Worm (Caenorhabditis elegans) whole organism, L1 larva: Measurements from ENCODE around the gene let-767.

Experiments
- C04F5.9 ChIP-seq: sonication (generic microtip); optimal IDR thresholded peaks from 2 replicates; lab custom pipeline; 2016; ENCODE audit warnings: missing genetic modification characterization, missing compliant biosample characterization
- C16A3.4 ChIP-seq: fragments of 150-350 bp; optimal IDR thresholded peaks from 2 replicates; lab custom pipeline; 2014; ENCODE audit warnings: missing biosample characterization, missing genetic modification characterization
- F16B12.6 ChIP-seq: fragments of 150-350 bp; optimal IDR thresholded peaks from 2 replicates; lab custom pipeline; 2014; ENCODE audit warnings: missing biosample characterization, missing genetic modification characterization
- ama-1 ChIP-seq: fragments of 150-350 bp; optimal IDR thresholded peaks from 2 replicates; lab custom pipeline; 2014
- blmp-1 ChIP-seq: fragments of 150-350 bp; optimal IDR thresholded peaks from 2 replicates; lab custom pipeline; 2014; ENCODE audit warnings: missing biosample characterization, missing genetic modification characterization
- ceh-82 ChIP-seq, 3 experiments: fragments of 150-350 bp in 1 of 3; sonication (generic microtip) in 2 of 3; optimal IDR thresholded peaks; 2 replicates each; lab custom pipeline; 2014 to 2017; ENCODE audit warnings: missing biosample characterization in 3 of 3, missing genetic modification characterization in 3 of 3
- ceh-88 ChIP-seq: fragments of 200-800 bp; sonication (Bioruptor generic); IDR thresholded peaks from 2 replicates; pipeline ENCODE4 v1.3.6; 2022; ENCODE audit warnings: missing genetic modification characterization, missing compliant biosample characterization
- dpl-1 ChIP-seq, 3 experiments: fragments of 150-350 bp in 2 of 3; sonication (generic microtip) in 1 of 3; optimal IDR thresholded peaks; 2 replicates each; lab custom pipeline; 2014 to 2017; ENCODE audit warnings: missing biosample characterization in 3 of 3, missing genetic modification characterization in 3 of 3, missing genetic modification reagents in 3 of 3
- efl-1 ChIP-seq, 4 experiments: fragments of 150-350 bp; optimal IDR thresholded peaks in 3 of 4; peaks in 1 of 4; 1 replicate in 1 of 4; 2 replicates in 3 of 4; lab custom pipeline; 2014; ENCODE audit warnings: missing biosample characterization in 2 of 4, missing genetic modification characterization in 2 of 4, missing genetic modification reagents in 2 of 4
- efl-3 ChIP-seq: fragments of 200-800 bp; sonication (Bioruptor generic); optimal IDR thresholded peaks from 2 replicates; lab custom pipeline; 2018; ENCODE audit warnings: mild to moderate bottlenecking, missing genetic modification characterization, missing compliant biosample characterization
- egl-13 ChIP-seq: sonication (generic microtip); optimal IDR thresholded peaks from 2 replicates; lab custom pipeline; 2016; ENCODE audit warnings: missing genotype, missing genetic modification reagents, missing genetic modification characterization, missing compliant biosample characterization
- elt-2 ChIP-seq: sonication (generic microtip); optimal IDR thresholded peaks from 2 replicates; lab custom pipeline; 2016; ENCODE audit warnings: missing genetic modification characterization, mild to moderate bottlenecking, inconsistent platforms, missing compliant biosample characterization, missing genetic modification reagents
- elt-3 ChIP-seq, 6 experiments: fragments of 150-350 bp in 1 of 6; sonication (generic microtip); optimal IDR thresholded peaks; 2 replicates each; lab custom pipeline; 2017 to 2018; ENCODE audit warnings: missing biosample characterization in 6 of 6, missing genetic modification characterization in 6 of 6, inconsistent platforms in 1 of 6
- fkh-4 ChIP-seq: sonication (generic microtip); optimal IDR thresholded peaks from 2 replicates; lab custom pipeline; 2016; ENCODE audit warnings: missing compliant biosample characterization, missing genetic modification characterization, borderline replicate concordance
- fkh-8 ChIP-seq: sonication (generic microtip); optimal IDR thresholded peaks from 2 replicates; lab custom pipeline; 2016; ENCODE audit warnings: mild to moderate bottlenecking, missing genetic modification characterization, missing compliant biosample characterization
- grh-1 ChIP-seq: fragments of 200-800 bp; sonication (Bioruptor generic); IDR thresholded peaks from 2 replicates; pipeline ENCODE4 v1.3.6; 2022; ENCODE audit warnings: missing genetic modification reagents, missing genetic modification characterization, missing compliant biosample characterization
- hlh-17 ChIP-seq: fragments of 200-800 bp; sonication (Bioruptor generic); optimal IDR thresholded peaks from 2 replicates; lab custom pipeline; 2018; ENCODE audit warnings: missing genetic modification characterization, mild to moderate bottlenecking, missing compliant biosample characterization, moderate library complexity, borderline replicate concordance
- hlh-4 ChIP-seq: sonication (generic microtip); optimal IDR thresholded peaks from 2 replicates; lab custom pipeline; 2016; ENCODE audit warnings: mild to moderate bottlenecking, missing genetic modification characterization, missing compliant biosample characterization
- hpl-2 ChIP-seq: fragments of 150-350 bp; optimal IDR thresholded peaks from 2 replicates; lab custom pipeline; 2014; ENCODE audit warnings: missing biosample characterization, missing genetic modification reagents, missing genetic modification characterization
- irx-1 ChIP-seq: sonication (generic microtip); optimal IDR thresholded peaks from 2 replicates; lab custom pipeline; 2016; ENCODE audit warnings: missing genetic modification characterization, missing compliant biosample characterization
- lin-14 ChIP-seq: fragments of 200-800 bp; sonication (Bioruptor generic); optimal IDR thresholded peaks from 2 replicates; lab custom pipeline; 2018; ENCODE audit warnings: mild to moderate bottlenecking, missing genetic modification characterization, moderate library complexity, missing compliant biosample characterization
- lin-15B ChIP-seq: fragments of 150-350 bp; sonication (generic microtip); optimal IDR thresholded peaks from 3 replicates; lab custom pipeline; 2014; ENCODE audit warnings: missing biosample characterization, missing genetic modification characterization
- lsy-2 ChIP-seq, 2 experiments: fragments of 150-350 bp; optimal IDR thresholded peaks; 2 replicates each; lab custom pipeline; 2014; ENCODE audit warnings: missing biosample characterization in 2 of 2, missing genetic modification characterization in 2 of 2
- mep-1 ChIP-seq: fragments of 150-350 bp; optimal IDR thresholded peaks from 2 replicates; lab custom pipeline; 2014; ENCODE audit warnings: missing biosample characterization, missing genetic modification characterization
- nhr-11 ChIP-seq: fragments of 150-350 bp; optimal IDR thresholded peaks from 2 replicates; lab custom pipeline; 2014; ENCODE audit warnings: missing biosample characterization, missing genetic modification characterization
- nhr-12 ChIP-seq: sonication (generic microtip); optimal IDR thresholded peaks from 2 replicates; lab custom pipeline; 2017; ENCODE audit warnings: missing biosample characterization, missing genetic modification characterization
- nhr-20 ChIP-seq: sonication (generic microtip); optimal IDR thresholded peaks from 2 replicates; lab custom pipeline; 2016; ENCODE audit warnings: mild to moderate bottlenecking, missing genetic modification characterization, missing compliant biosample characterization
- nhr-237 ChIP-seq: fragments of 150-350 bp; optimal IDR thresholded peaks from 2 replicates; lab custom pipeline; 2014; ENCODE audit warnings: missing biosample characterization, missing genetic modification characterization
- nhr-28 ChIP-seq: fragments of 150-350 bp; optimal IDR thresholded peaks from 2 replicates; lab custom pipeline; 2014; ENCODE audit warnings: missing biosample characterization, missing genetic modification characterization
- nhr-47 ChIP-seq: sonication (generic microtip); optimal IDR thresholded peaks from 2 replicates; lab custom pipeline; 2016; ENCODE audit warnings: mild to moderate bottlenecking, missing genetic modification characterization, moderate library complexity, missing compliant biosample characterization
- nhr-71 ChIP-seq: sonication (generic microtip); optimal IDR thresholded peaks from 2 replicates; lab custom pipeline; 2016; ENCODE audit warnings: mild to moderate bottlenecking, missing genetic modification characterization, moderate library complexity, missing compliant biosample characterization
- nhr-76 ChIP-seq: sonication (generic microtip); optimal IDR thresholded peaks from 2 replicates; lab custom pipeline; 2017; ENCODE audit warnings: missing biosample characterization, missing genetic modification characterization
- nhr-85 ChIP-seq: sonication (generic microtip); peaks from one replicate; lab custom pipeline; 2016; ENCODE audit warnings: missing genetic modification characterization, inconsistent platforms, missing compliant biosample characterization
- nhr-90 ChIP-seq: sonication (generic microtip); optimal IDR thresholded peaks from 2 replicates; lab custom pipeline; 2016; ENCODE audit warnings: mild to moderate bottlenecking, missing genetic modification characterization, missing compliant biosample characterization; ENCODE audit not compliant: poor library complexity
- rnt-1 ChIP-seq: sonication (generic microtip); optimal IDR thresholded peaks from 2 replicates; lab custom pipeline; 2016; ENCODE audit warnings: mild to moderate bottlenecking, missing genetic modification characterization, moderate library complexity, missing compliant biosample characterization
- skn-1 ChIP-seq: fragments of 150-350 bp; optimal IDR thresholded peaks from 2 replicates; lab custom pipeline; 2014; ENCODE audit warnings: missing biosample characterization, missing genetic modification characterization
- snpc-4 ChIP-seq: fragments of 150-350 bp; optimal IDR thresholded peaks from 2 replicates; lab custom pipeline; 2014; ENCODE audit warnings: missing biosample characterization, missing genetic modification characterization
- snu-23 ChIP-seq: sonication (generic microtip); optimal IDR thresholded peaks from 2 replicates; lab custom pipeline; 2016; ENCODE audit warnings: missing genetic modification characterization, missing compliant biosample characterization
- sup-37 ChIP-seq: fragments of 200-800 bp; sonication (Bioruptor generic); optimal IDR thresholded peaks from 2 replicates; lab custom pipeline; 2018; ENCODE audit warnings: mild to moderate bottlenecking, missing genetic modification characterization, missing compliant biosample characterization
- swsn-7 ChIP-seq: sonication (generic microtip); optimal IDR thresholded peaks from 2 replicates; lab custom pipeline; 2016; ENCODE audit warnings: missing genetic modification characterization, missing compliant biosample characterization
- tbx-2 ChIP-seq: sonication (generic microtip); optimal IDR thresholded peaks from 2 replicates; lab custom pipeline; 2016; ENCODE audit warnings: missing genetic modification characterization, missing compliant biosample characterization
- unc-30 ChIP-seq: sonication (generic microtip); optimal IDR thresholded peaks from 2 replicates; lab custom pipeline; 2017; ENCODE audit warnings: missing biosample characterization, missing genetic modification characterization
- unc-62 ChIP-seq: fragments of 150-350 bp; optimal IDR thresholded peaks from 2 replicates; lab custom pipeline; 2014; ENCODE audit warnings: missing biosample characterization, missing genetic modification reagents, missing genetic modification characterization
- unc-98 ChIP-seq: fragments of 200-800 bp; sonication (Bioruptor generic); IDR thresholded peaks from 2 replicates; pipeline ENCODE4 v1.3.6; 2022; ENCODE audit warnings: missing genetic modification characterization, missing compliant biosample characterization
- xbp-1 ChIP-seq: sonication (generic microtip); optimal IDR thresholded peaks from 2 replicates; lab custom pipeline; 2016; ENCODE audit warnings: missing genetic modification characterization, missing compliant biosample characterization
- zag-1 ChIP-seq: fragments of 150-350 bp; optimal IDR thresholded peaks from 2 replicates; lab custom pipeline; 2014; ENCODE audit warnings: missing biosample characterization, missing genetic modification characterization
- zip-4 ChIP-seq: fragments of 200-800 bp; sonication (Bioruptor generic); optimal IDR thresholded peaks from 2 replicates; lab custom pipeline; 2018; ENCODE audit warnings: mild to moderate bottlenecking, missing genetic modification characterization, moderate library complexity, missing compliant biosample characterization

let-767 gene

DNA sequence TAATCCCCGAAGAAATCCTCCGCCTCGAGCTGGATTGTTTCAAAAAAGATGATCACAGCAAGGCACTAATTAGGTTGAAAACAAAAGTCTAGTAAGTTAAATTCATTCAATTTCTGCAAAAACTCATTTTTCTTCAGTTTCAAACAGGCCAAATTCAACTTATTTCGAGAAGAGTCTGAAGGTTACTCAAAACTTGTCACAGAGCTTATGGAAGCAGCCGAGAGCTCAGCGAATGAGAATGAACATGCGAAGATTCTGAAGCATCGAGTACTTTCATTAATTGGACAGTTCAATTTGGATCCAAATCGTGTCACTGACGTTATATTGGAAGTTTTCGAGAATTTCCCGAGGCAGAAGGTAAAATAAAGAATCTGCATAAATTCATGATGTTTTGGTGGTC lies 28.8 kb upstream of the let-767 start:
- no peak for TF ChIP-seq ama-1 (lab: Kevin White, UChicago)
- TF ChIP-seq F16B12.6: no peak
- TF ChIP-seq hlh-4 (tag; lab: Kevin White, UChicago): no peak
- no peak for TF ChIP-seq ceh-88

DNA sequence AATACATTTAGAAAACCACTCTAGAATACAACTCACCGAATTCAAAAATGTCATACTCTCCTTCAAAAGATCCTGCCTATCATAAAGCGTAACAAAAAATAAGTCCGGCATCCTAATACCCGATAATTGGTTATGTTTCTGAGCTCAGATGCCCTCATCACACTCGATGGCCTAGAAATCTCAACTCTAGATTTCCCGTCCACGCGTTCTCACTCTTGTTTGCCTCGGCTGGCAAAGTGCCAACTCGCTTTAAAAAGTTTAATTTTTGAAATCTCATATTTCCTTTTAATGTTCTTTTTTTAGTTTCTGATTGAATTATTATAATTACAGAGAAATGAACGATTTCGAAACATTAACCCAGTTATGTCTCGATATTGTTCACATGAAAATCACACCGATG lies 27.9 kb upstream of the let-767 start, which contains the start of the genes C56G2.15 and thoc-2:
Gene C56G2.15, minus strand, starts transcription at position 188 of the 400 bp plus-strand sequence.
Gene thoc-2, plus strand, starts transcription at position 331 of the 400 bp plus-strand sequence.
- TF ChIP-seq snpc-4 (tag; lab: Kevin White, UChicago) (no peak), lin-14 (GFP tag; lab: Kevin White, UChicago) (peak; percentile 41), snu-23 (GFP tag; lab: Kevin White, UChicago) (peak; percentile 14), efl-1 (optimal IDR thresholded peaks at IDR 0.05; lab: Kevin White, UChicago) (peak in 1 of 2 experiments; percentile 0), efl-1 (GFP tag; optimal IDR thresholded peaks at IDR 0.05 in 1 of 2; lab: Kevin White, UChicago) (peak; percentile 3 to 80), hpl-2 (GFP tag; lab: Kevin White, UChicago) (no peak), nhr-47 (tag; lab: Kevin White, UChicago) (no peak), blmp-1 (tag; lab: Kevin White, UChicago) (peak; percentile 18), swsn-7 (tag; lab: Kevin White, UChicago) (no peak), irx-1 (tag; lab: Kevin White, UChicago) (no peak), nhr-85 (tag; lab: Kevin White, UChicago) (peak; percentile 64), lin-15B (tag; lab: Kevin White, UChicago) (no peak), rnt-1 (peak; percentile 32), lsy-2 (tag; optimal IDR thresholded peaks at IDR 0.05; lab: Kevin White, UChicago) (peak; percentile 18 to 37), nhr-71 (peak; percentile 31)

DNA sequence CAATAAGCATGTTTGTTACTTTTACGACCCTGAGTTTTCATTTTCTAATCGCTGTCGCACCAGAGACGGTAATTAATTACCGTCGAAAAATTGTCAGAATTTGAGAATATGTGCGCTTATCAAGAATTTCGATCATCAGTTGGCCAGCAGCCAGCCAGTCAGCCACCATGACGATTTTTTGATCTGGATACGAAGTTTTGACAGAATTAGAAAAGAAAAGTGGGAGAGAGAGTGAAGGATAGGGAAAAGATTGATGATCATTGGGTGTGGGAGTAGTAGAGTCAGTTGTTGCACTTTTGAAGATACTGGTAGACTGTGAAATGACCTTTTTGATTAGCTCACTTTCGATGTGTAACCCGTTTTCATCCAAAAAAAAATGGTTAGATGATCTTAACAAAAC lies 24.6 kb upstream of the let-767 start:
- no peak for TF ChIP-seq unc-62 (GFP tag; lab: Kevin White, UChicago)
- TF ChIP-seq nhr-76 (tag; lab: Kevin White, UChicago): no peak
- no peak for TF ChIP-seq xbp-1
- TF ChIP-seq unc-30: no peak
- TF ChIP-seq unc-98 (GFP tag; lab: Robert Waterston, UW): no peak
- TF ChIP-seq ceh-88: no peak
- peak; percentile 46 to 59 for TF ChIP-seq lsy-2 (tag; optimal IDR thresholded peaks at IDR 0.05; lab: Kevin White, UChicago)
- TF ChIP-seq nhr-11 (tag; lab: Kevin White, UChicago): no peak
- TF ChIP-seq rnt-1: peak; percentile 75
- no peak for TF ChIP-seq nhr-28 (tag; lab: Kevin White, UChicago)
- no peak for TF ChIP-seq ceh-82 (tag; optimal IDR thresholded peaks at IDR 0.05; lab: Kevin White, UChicago)
- peak; percentile 31 for TF ChIP-seq nhr-90 (tag; lab: Kevin White, UChicago)
- peak in 1 of 6 experiments; percentile 27 for TF ChIP-seq elt-3 (tag; optimal IDR thresholded peaks at IDR 0.05; lab: Kevin White, UChicago)
- TF ChIP-seq hlh-17: no peak
- TF ChIP-seq efl-3: peak; percentile 34
- TF ChIP-seq nhr-71: peak; percentile 75
- TF ChIP-seq efl-1 (optimal IDR thresholded peaks at IDR 0.05; lab: Kevin White, UChicago): peak in 1 of 2 experiments; percentile 4
- no peak for TF ChIP-seq efl-1 (GFP tag; optimal IDR thresholded peaks at IDR 0.05 in 1 of 2; lab: Kevin White, UChicago)
- TF ChIP-seq swsn-7 (tag; lab: Kevin White, UChicago): peak; percentile 4
- TF ChIP-seq snpc-4 (tag; lab: Kevin White, UChicago): no peak
- TF ChIP-seq C16A3.4: no peak
- no peak for TF ChIP-seq nhr-12
- no peak for TF ChIP-seq zag-1
- TF ChIP-seq irx-1 (tag; lab: Kevin White, UChicago): peak; percentile 22
- TF ChIP-seq fkh-8 (tag; lab: Kevin White, UChicago): no peak
- no peak for TF ChIP-seq elt-2
- no peak for TF ChIP-seq fkh-4 (tag; lab: Kevin White, UChicago)
- TF ChIP-seq C04F5.9 (tag; lab: Kevin White, UChicago): no peak
- TF ChIP-seq dpl-1 (GFP tag; optimal IDR thresholded peaks at IDR 0.05; lab: Kevin White, UChicago): no peak
- peak; percentile 65 for TF ChIP-seq mep-1 (tag; lab: Kevin White, UChicago)
- peak; percentile 65 for TF ChIP-seq nhr-20 (tag; lab: Kevin White, UChicago)
- TF ChIP-seq nhr-85 (tag; lab: Kevin White, UChicago): peak; percentile 96
- no peak for TF ChIP-seq zip-4 (GFP tag; lab: Kevin White, UChicago)
- no peak for TF ChIP-seq ama-1 (lab: Kevin White, UChicago)
- TF ChIP-seq skn-1 (tag; lab: Kevin White, UChicago): no peak
- TF ChIP-seq sup-37 (GFP tag; lab: Kevin White, UChicago): no peak
- TF ChIP-seq blmp-1 (tag; lab: Kevin White, UChicago): peak; percentile 94
- no peak for TF ChIP-seq egl-13
- no peak for TF ChIP-seq grh-1
- TF ChIP-seq tbx-2 (tag; lab: Kevin White, UChicago): no peak
- TF ChIP-seq nhr-237 (tag; lab: Kevin White, UChicago): no peak
- peak; percentile 81 for TF ChIP-seq lin-14 (GFP tag; lab: Kevin White, UChicago)
